Fruit fly (Drosophila melanogaster) S2 (cell line): Measurements from ENCODE around the gene CG31016.

Source experiments
- CG8478 ChIP-seq: fragments of >200 bp; optimal IDR thresholded peaks from 2 replicates; lab custom pipeline; 2018
- CTCF ChIP-seq, 2 experiments: fragments of >200 bp; optimal IDR thresholded peaks; 2 replicates each; lab custom pipeline; 2018

- no peak for TF ChIP-seq CTCF (optimal IDR thresholded peaks at IDR 0.05; lab: Kevin White, UChicago)
- TF ChIP-seq CG8478 (lab: Kevin White, UChicago): no peak
Observed at dm6 chr3R:30599404-30599980, 6.5 kb upstream of the CG31016 start.
